Fruit fly (Drosophila melanogaster) whole organism, wandering third instar larva: ENCODE measurements around the gene Arl2.

ENCODE experiments used
- Hnf4 ChIP-seq: fragments of 200-800 bp; sonication (Bioruptor generic); optimal IDR thresholded peaks from 2 replicates; lab custom pipeline; 2016; ENCODE audit warnings: missing biosample characterization, mild to moderate bottlenecking, missing genetic modification characterization
- Mio ChIP-seq: sonication (Bioruptor generic); optimal IDR thresholded peaks from 2 replicates; lab custom pipeline; 2016; ENCODE audit warnings: missing biosample characterization, missing genetic modification characterization
- Myc ChIP-seq: fragments of >200 bp; optimal IDR thresholded peaks from 2 replicates; lab custom pipeline; 2017
- OdsH ChIP-seq: fragments of 200-800 bp; sonication (Bioruptor generic); optimal IDR thresholded peaks from 2 replicates; lab custom pipeline; 2016; ENCODE audit warnings: missing biosample characterization, mild to moderate bottlenecking, missing genetic modification characterization
- br ChIP-seq: fragments of 200-800 bp; sonication (Bioruptor generic); optimal IDR thresholded peaks from 2 replicates; lab custom pipeline; 2016; ENCODE audit warnings: missing biosample characterization, missing genetic modification characterization
- dl ChIP-seq, 2 experiments: fragments of 175-275, 200-275 bp in 1 of 2; fragments of 200-275 bp in 1 of 2; sonication (Bioruptor generic); optimal IDR thresholded peaks; lab custom pipeline; 2018; ENCODE audit warnings: mild to moderate bottlenecking in 2 of 2, missing biosample characterization in 2 of 2, missing genetic modification characterization in 2 of 2, moderate library complexity in 2 of 2; ENCODE audit not compliant: partially characterized antibody in 2 of 2, insufficient read depth in 1 of 2
- dsf ChIP-seq: sonication (Bioruptor generic); optimal IDR thresholded peaks from 2 replicates; lab custom pipeline; 2016; ENCODE audit warnings: missing biosample characterization, missing genetic modification characterization, borderline replicate concordance
- h ChIP-seq: fragments of 200-800 bp; sonication (Bioruptor generic); optimal IDR thresholded peaks from 3 replicates; lab custom pipeline; 2016; ENCODE audit warnings: missing biosample characterization, mild to moderate bottlenecking, missing genetic modification characterization
- psq ChIP-seq: fragments of 200-800 bp; sonication (Bioruptor generic); optimal IDR thresholded peaks from 3 replicates; lab custom pipeline; 2017; ENCODE audit warnings: missing biosample characterization, mild to moderate bottlenecking, missing genetic modification characterization, moderate library complexity
- rgr ChIP-seq: fragments of 200-800 bp; sonication (Bioruptor generic); optimal IDR thresholded peaks from 3 replicates; lab custom pipeline; 2016; ENCODE audit warnings: missing biosample characterization, mild to moderate bottlenecking, missing genetic modification characterization
- woc ChIP-seq: sonication (Bioruptor generic); optimal IDR thresholded peaks from 2 replicates; lab custom pipeline; 2016; ENCODE audit warnings: missing biosample characterization, mild to moderate bottlenecking, missing genetic modification characterization

DNA sequence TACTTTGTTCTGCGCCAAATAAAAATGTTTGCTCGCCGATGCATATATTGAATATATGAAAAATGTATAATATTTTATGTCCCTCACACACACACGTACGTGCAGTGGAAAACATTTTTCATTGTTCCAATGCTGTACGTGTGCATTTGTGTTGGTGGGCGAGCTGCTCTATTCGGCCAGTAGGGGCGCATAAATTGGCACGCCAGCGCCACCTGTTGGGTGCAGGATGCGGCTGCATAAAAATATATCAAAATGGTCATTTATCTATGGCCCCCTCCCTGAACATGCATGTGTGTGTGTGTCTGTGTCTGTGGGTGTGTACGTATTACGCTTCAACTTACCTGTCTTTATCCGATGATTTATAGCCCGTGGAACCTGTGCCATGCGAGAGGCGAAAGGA lies 48.7 kb downstream of the Arl2 start:
- TF ChIP-seq psq (no peak), h (GFP tag; lab: Kevin White, UChicago) (no peak), rgr (GFP tag; lab: Kevin White, UChicago) (no peak), woc (GFP tag; lab: Kevin White, UChicago) (no peak), Hnf4 (no peak), br (GFP tag; lab: Kevin White, UChicago) (no peak), Mio (GFP tag; lab: Kevin White, UChicago) (no peak), dl (GFP tag; optimal IDR thresholded peaks at IDR 0.05; lab: Kevin White, UChicago; ENCODE audit: insufficient read depth in 1 of 2, partially characterized antibody in 2 of 2) (no peak), Myc (lab: Kevin White, UChicago) (no peak), dsf (GFP tag; lab: Kevin White, UChicago) (no peak), OdsH (no peak)
